Worm (Caenorhabditis elegans) whole organism, early embryonic: Measurements from ENCODE around the gene sdz-36.

Experiments
- F13C5.2 ChIP-seq: sonication (generic microtip); optimal IDR thresholded peaks from 2 replicates; lab custom pipeline; 2017; ENCODE audit warnings: mild to moderate bottlenecking, missing genetic modification characterization, inconsistent platforms, missing compliant biosample characterization
- ama-1 ChIP-seq: fragments of 150-350 bp; optimal IDR thresholded peaks from 2 replicates; lab custom pipeline; 2014
- ceh-13 ChIP-seq: fragments of 200-800 bp; sonication (Bioruptor generic); optimal IDR thresholded peaks from 2 replicates; lab custom pipeline; 2018; ENCODE audit warnings: mild to moderate bottlenecking, missing genetic modification characterization, missing compliant biosample characterization
- flt-1 ChIP-seq: fragments of 200-800 bp; sonication (Bioruptor generic); IDR thresholded peaks from 2 replicates; pipeline ENCODE4 v1.3.6; 2022; ENCODE audit warnings: missing genetic modification characterization, missing compliant biosample characterization
- hmbx-1 ChIP-seq: sonication (generic microtip); optimal IDR thresholded peaks from 2 replicates; lab custom pipeline; 2016; ENCODE audit warnings: mild to moderate bottlenecking, missing genetic modification characterization, missing compliant biosample characterization
- hmg-4 ChIP-seq: fragments of 200-800 bp; sonication (Bioruptor generic); optimal IDR thresholded peaks from 2 replicates; lab custom pipeline; 2018; ENCODE audit warnings: mild to moderate bottlenecking, missing genetic modification characterization, missing compliant biosample characterization
- hnd-1 ChIP-seq: sonication (generic microtip); optimal IDR thresholded peaks from 2 replicates; lab custom pipeline; 2016; ENCODE audit warnings: missing genetic modification characterization, missing compliant biosample characterization
- scrt-1 ChIP-seq: fragments of 200-800 bp; sonication (Bioruptor generic); IDR thresholded peaks from 2 replicates; pipeline ENCODE4 v1.3.6; 2022; ENCODE audit warnings: missing genetic modification characterization, missing compliant biosample characterization

- TF ChIP-seq scrt-1 (GFP tag; lab: Robert Waterston, UW) (no peak), flt-1 (GFP tag; lab: Robert Waterston, UW) (no peak), ama-1 (lab: Kevin White, UChicago) (no peak), hmg-4 (GFP tag; lab: Kevin White, UChicago) (no peak), ceh-13 (GFP tag; lab: Kevin White, UChicago) (no peak), hmbx-1 (tag; lab: Kevin White, UChicago) (no peak), hnd-1 (tag; lab: Kevin White, UChicago) (no peak), F13C5.2 (tag; lab: Kevin White, UChicago) (no peak)
Measured at ce11 chrIV:9669969-9670368, 20.8 kb upstream of the sdz-36 start.
